Worm (Caenorhabditis elegans) whole organism, L4 larva: ENCODE data around the gene nars-2.

Source experiments
- T20F7.1 ChIP-seq: fragments of 200-800 bp; sonication (Bioruptor generic); optimal IDR thresholded peaks from 2 replicates; lab custom pipeline; 2018; ENCODE audit warnings: mild to moderate bottlenecking, missing genetic modification characterization, missing compliant biosample characterization
- ZK546.5 ChIP-seq, 2 experiments: sonication (generic microtip); optimal IDR thresholded peaks; 2 replicates each; lab custom pipeline; 2017; ENCODE audit warnings: missing biosample characterization in 2 of 2, missing genetic modification characterization in 2 of 2
- hlh-11 ChIP-seq: fragments of 200-800 bp; sonication (Bioruptor generic); optimal IDR thresholded peaks from 2 replicates; lab custom pipeline; 2018; ENCODE audit warnings: mild to moderate bottlenecking, missing genetic modification characterization, missing compliant biosample characterization
- lin-29 ChIP-seq: fragments of 200-800 bp; sonication (Bioruptor generic); IDR thresholded peaks from 2 replicates; pipeline ENCODE4 v1.3.6; 2022; ENCODE audit warnings: missing genetic modification reagents, missing genetic modification characterization, missing compliant biosample characterization
- lsy-2 ChIP-seq, 2 experiments: fragments of 150-350 bp in 1 of 2; sonication (generic microtip) in 1 of 2; optimal IDR thresholded peaks; 2 replicates each; lab custom pipeline; 2014 to 2017; ENCODE audit warnings: missing biosample characterization in 2 of 2, missing genetic modification characterization in 2 of 2
- nhr-25 ChIP-seq: sonication (generic microtip); optimal IDR thresholded peaks from 2 replicates; lab custom pipeline; 2017; ENCODE audit warnings: missing genetic modification characterization, mild to moderate bottlenecking, missing compliant biosample characterization, antibody characterized with exemption, moderate library complexity, borderline replicate concordance; ENCODE audit not compliant: insufficient read depth
- snpc-4 ChIP-seq: fragments of 150-350 bp; optimal IDR thresholded peaks from 2 replicates; lab custom pipeline; 2014; ENCODE audit warnings: missing biosample characterization, missing genetic modification characterization

DNA sequence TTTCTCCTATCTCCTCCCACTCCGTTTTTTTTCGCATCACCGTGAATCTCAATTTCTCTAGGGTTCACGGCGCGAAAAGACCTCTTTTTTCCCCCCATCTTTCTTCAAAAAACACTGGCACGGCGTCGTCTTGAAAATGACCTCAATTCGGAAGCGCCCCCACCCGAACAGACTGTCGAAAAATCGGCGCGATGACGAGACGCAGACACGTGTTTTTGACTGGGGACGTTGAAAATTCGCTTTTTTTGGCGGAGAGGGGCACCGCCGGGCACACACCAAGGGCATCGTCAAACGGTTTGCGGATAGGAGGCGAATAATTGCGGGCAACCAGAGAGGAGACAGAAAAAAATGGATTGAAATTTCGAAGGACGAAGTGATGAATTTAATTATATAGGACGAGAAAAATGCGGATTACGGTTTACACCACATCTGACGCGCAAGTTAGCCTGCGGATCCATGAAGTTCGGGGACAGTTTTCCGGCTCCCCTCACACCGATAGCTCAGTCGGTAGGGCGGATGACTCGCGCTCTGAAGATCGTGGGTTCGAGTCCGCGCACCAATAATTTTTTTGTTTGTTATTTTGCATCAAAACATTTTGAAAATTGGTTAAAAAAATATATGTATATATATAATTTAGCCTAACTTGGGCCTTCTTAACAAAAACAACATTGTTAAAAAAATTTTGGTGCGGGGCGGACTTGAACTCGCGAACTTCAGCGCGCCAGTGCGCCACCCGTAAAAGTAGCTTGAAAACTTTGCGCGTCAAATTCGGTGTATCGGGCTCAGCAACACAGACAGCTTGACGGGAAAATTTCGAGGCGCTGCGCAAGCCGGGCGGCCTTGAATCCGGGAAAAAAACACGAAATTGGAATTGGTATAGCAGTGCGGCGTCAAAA is 21.8 kb downstream of the nars-2 start:
- TF ChIP-seq nhr-25 (tag; lab: Kevin White, UChicago): peak; percentile 42
- no peak for TF ChIP-seq snpc-4 (tag; lab: Kevin White, UChicago)
- TF ChIP-seq lin-29 (GFP tag; lab: Robert Waterston, UW): no peak
- TF ChIP-seq hlh-11 (tag; lab: Kevin White, UChicago): no peak
- TF ChIP-seq T20F7.1: no peak
- TF ChIP-seq ZK546.5 (tag; optimal IDR thresholded peaks at IDR 0.05; lab: Kevin White, UChicago): no peak
- TF ChIP-seq lsy-2 (tag; optimal IDR thresholded peaks at IDR 0.05; lab: Kevin White, UChicago): no peak
